Fruit fly (Drosophila melanogaster): ENCODE results near the gene Pmi.

Pmi gene

DNA sequence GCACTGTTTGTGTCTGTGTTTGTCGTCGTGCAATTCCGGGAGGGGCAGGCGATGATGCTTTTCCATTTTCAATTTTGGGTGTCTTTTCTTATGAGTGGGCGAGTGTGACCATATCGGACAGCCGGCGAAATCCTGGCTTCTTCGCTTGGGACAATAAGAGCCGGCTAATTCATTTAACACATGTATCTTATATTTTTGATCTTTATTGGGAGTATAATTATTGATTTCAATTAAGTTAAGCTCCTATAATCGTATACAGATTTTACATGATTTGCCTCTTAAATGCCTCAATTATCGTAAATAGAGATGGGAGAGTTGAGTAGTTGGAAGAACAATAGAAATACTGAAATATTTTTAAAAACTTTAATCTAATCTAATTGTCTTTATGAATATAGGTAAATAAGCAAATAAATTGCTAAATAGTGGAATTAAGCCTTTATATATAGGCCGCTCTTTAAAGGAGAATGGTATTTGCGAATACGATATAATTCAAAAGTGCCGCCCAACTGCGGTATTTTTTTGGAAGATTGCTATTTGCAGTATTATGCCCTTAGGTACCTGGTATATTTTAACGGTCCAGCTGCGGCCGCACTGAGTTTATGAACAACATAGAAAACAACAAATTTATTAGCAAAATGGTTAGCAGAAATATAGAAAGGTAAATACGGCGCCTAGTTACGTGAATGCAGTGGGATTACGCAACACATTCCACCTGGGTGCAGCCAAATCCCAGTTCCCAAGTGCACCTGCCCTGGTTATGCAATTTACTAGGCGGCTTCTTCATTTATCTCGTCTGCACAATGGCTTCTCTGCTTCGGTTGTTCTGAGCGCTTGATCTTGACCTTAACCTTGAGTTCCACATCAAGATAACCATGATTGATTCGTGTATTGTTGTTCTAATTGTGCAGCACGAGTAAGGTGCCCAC lies at the start of gene Pmi, which contains the start of the genes Myt1 and PGRP-LD:
Pmi (plus strand) TSS at position 576 of the 926 bp plus-strand sequence.
Myt1 (minus strand) TSS at position 116 of the 926 bp plus-strand sequence.
PGRP-LD (plus strand) TSS at position 576 of the 926 bp plus-strand sequence.
- TF ChIP-seq Lhr (GFP tag; optimal IDR thresholded peaks at IDR 0.05) (peak; percentile 11), CG12299 (tag; optimal IDR thresholded peaks at IDR 0.05) (no peak), CG13894 (tag; optimal IDR thresholded peaks at IDR 0.05) (no peak), Ets97D (GFP tag; optimal IDR thresholded peaks at IDR 0.05) (no peak), CG15514 (GFP tag; optimal IDR thresholded peaks at IDR 0.05) (no peak), unc-4 (GFP tag; IDR thresholded peaks at IDR 0.05; ENCODE audit: partially characterized antibody) (peak; percentile 37; the same call in 1 of the 2 replicates), klu (GFP tag; IDR thresholded peaks at IDR 0.05) (no peak), Antp (GFP tag; optimal IDR thresholded peaks at IDR 0.05) (no peak), CG18599 (GFP tag; optimal IDR thresholded peaks at IDR 0.05) (no peak), CG8478 (optimal IDR thresholded peaks at IDR 0.05) (no peak), CG34422 (GFP tag; IDR thresholded peaks at IDR 0.05) (peak; percentile 33; the same call in 1 of the 3 replicates), Fer2 (tag; optimal IDR thresholded peaks at IDR 0.05) (no peak), abd-A (tag; optimal IDR thresholded peaks at IDR 0.05) (no peak), CG32772 (GFP tag; IDR thresholded peaks at IDR 0.05) (no peak), pum (GFP tag; optimal IDR thresholded peaks at IDR 0.05) (no peak), pzg (GFP tag; optimal IDR thresholded peaks at IDR 0.05) (peak; percentile 42), tx (GFP tag; optimal IDR thresholded peaks at IDR 0.05) (no peak), nau (GFP tag; optimal IDR thresholded peaks at IDR 0.05) (no peak), zf30C (GFP tag; optimal IDR thresholded peaks at IDR 0.05) (no peak), Sry-δ (GFP tag; optimal IDR thresholded peaks at IDR 0.05) (peak; percentile 61), gsb (GFP tag; IDR thresholded peaks at IDR 0.05) (no peak), CG31388 (GFP tag; optimal IDR thresholded peaks at IDR 0.05) (no peak), wor (GFP tag; IDR thresholded peaks at IDR 0.05) (no peak), PHDP (tag; optimal IDR thresholded peaks at IDR 0.05) (no peak), shn (GFP tag; optimal IDR thresholded peaks at IDR 0.05) (no peak), ftz-f1 (GFP tag; optimal IDR thresholded peaks at IDR 0.05) (peak; percentile 79), CG7556 (GFP tag; optimal IDR thresholded peaks at IDR 0.05) (no peak), H2.0 (GFP tag; IDR thresholded peaks at IDR 0.05) (no peak), MBD-R2 (GFP tag; IDR thresholded peaks at IDR 0.05) (peak; percentile 33; the same call in 1 of the 2 replicates), ATbp (GFP tag; optimal IDR thresholded peaks at IDR 0.05) (no peak), pnt (GFP tag; optimal IDR thresholded peaks at IDR 0.05) (no peak), Hey (tag; optimal IDR thresholded peaks at IDR 0.05) (no peak), rib (GFP tag; IDR thresholded peaks at IDR 0.05) (no peak), Doc3 (GFP tag; IDR thresholded peaks at IDR 0.05; ENCODE audit: partially characterized antibody) (no peak), CG15601 (tag; optimal IDR thresholded peaks at IDR 0.05) (peak; percentile 3), toy (GFP tag; IDR thresholded peaks at IDR 0.05) (no peak), CG17802 (tag; optimal IDR thresholded peaks at IDR 0.05) (no peak), fd64A (GFP tag; optimal IDR thresholded peaks at IDR 0.05) (no peak), her (GFP tag; optimal IDR thresholded peaks at IDR 0.05) (no peak), Sin3A (optimal IDR thresholded peaks at IDR 0.05) (peak; percentile 55), exex (tag; optimal IDR thresholded peaks at IDR 0.05) (no peak), gcm2 (GFP tag; optimal IDR thresholded peaks at IDR 0.05) (no peak), CG6813 (GFP tag; optimal IDR thresholded peaks at IDR 0.05) (no peak), Dfd (GFP tag; optimal IDR thresholded peaks at IDR 0.05) (no peak), CG13296 (GFP tag; optimal IDR thresholded peaks at IDR 0.05) (no peak), Sox102F (GFP tag; optimal IDR thresholded peaks at IDR 0.05) (no peak), E2f1 (GFP tag; IDR thresholded peaks at IDR 0.05) (no peak), CG6175 (GFP tag; IDR thresholded peaks at IDR 0.05) (no peak), Side (GFP tag; optimal IDR thresholded peaks at IDR 0.05) (no peak), ranshi (GFP tag; IDR thresholded peaks at IDR 0.05) (no peak)

All from whole organism, embryonic.